Worm (Caenorhabditis elegans): ENCODE measurements around the gene str-135.

DNA sequence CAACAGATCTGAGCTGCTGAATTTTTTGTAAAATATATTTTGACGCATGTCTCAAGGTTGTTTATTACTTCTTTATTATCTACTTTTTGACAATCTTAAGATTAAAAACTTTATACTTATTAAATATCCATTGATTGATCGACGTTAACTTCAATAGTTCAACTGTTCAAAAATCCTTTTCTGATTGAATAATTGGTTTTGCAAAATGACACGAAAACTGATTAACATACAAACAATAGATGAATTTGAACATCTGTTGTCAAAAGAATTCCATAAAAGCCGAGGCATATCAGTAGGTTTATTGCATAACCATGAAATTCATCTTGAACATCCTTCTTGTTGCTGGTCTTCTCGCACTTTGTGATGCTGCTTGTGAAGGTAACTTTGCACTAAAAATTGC is 30.5 kb upstream of the str-135 start, which contains the start of gene W02D7.12:
- no peak for TF ChIP-seq unc-62 (GFP tag; optimal IDR thresholded peaks at IDR 0.05 in 1 of 2)
- TF ChIP-seq unc-62 (tag; optimal IDR thresholded peaks at IDR 0.05): no peak
- TF ChIP-seq unc-39 (tag; optimal IDR thresholded peaks at IDR 0.05): no peak
- TF ChIP-seq nhr-6 (tag; optimal IDR thresholded peaks at IDR 0.05): no peak
- no peak for TF ChIP-seq aha-1 (tag)
- TF ChIP-seq zag-1 (tag; optimal IDR thresholded peaks at IDR 0.05): no peak
- TF ChIP-seq vab-7 (GFP tag; IDR thresholded peaks at IDR 0.05): no peak
- no peak for TF ChIP-seq nhr-28 (tag; optimal IDR thresholded peaks at IDR 0.05)

Data from whole organism, L4 larva.